Worm (Caenorhabditis elegans) whole organism, mixed stage, embryonic: Measurements from ENCODE around the gene pef-1.

Experiments used
- ceh-83 ChIP-seq: fragments of 200-800 bp; sonication (Bioruptor generic); optimal IDR thresholded peaks from 2 replicates; lab custom pipeline; 2018; ENCODE audit warnings: mild to moderate bottlenecking, missing genetic modification characterization, missing compliant biosample characterization
- cnd-1 ChIP-seq: fragments of 200-800 bp; sonication (Bioruptor generic); optimal IDR thresholded peaks from 2 replicates; lab custom pipeline; 2018; ENCODE audit warnings: mild to moderate bottlenecking, missing genetic modification characterization, missing compliant biosample characterization
- elt-1 ChIP-seq: sonication (generic microtip); optimal IDR thresholded peaks from 2 replicates; lab custom pipeline; 2017; ENCODE audit warnings: missing genetic modification characterization, mild to moderate bottlenecking, missing compliant biosample characterization, antibody characterized with exemption, moderate library complexity, borderline replicate concordance; ENCODE audit not compliant: insufficient read depth
- lsy-2 ChIP-seq: fragments of 150-350 bp; optimal IDR thresholded peaks from 2 replicates; lab custom pipeline; 2014; ENCODE audit warnings: missing biosample characterization, missing genetic modification characterization
- mep-1 ChIP-seq: fragments of 150-350 bp; optimal IDR thresholded peaks from 2 replicates; lab custom pipeline; 2017; ENCODE audit warnings: missing biosample characterization, missing genetic modification reagents, missing genetic modification characterization, inconsistent platforms
- nhr-12 ChIP-seq: fragments of 150-350 bp; optimal IDR thresholded peaks from 2 replicates; lab custom pipeline; 2014; ENCODE audit warnings: missing biosample characterization, missing genetic modification characterization
- pha-4 ChIP-seq: fragments of 150-350 bp; optimal IDR thresholded peaks from 2 replicates; lab custom pipeline; 2018; ENCODE audit warnings: missing biosample characterization, missing genetic modification reagents, missing genetic modification characterization
- snpc-4 ChIP-seq: fragments of 150-350 bp; optimal IDR thresholded peaks from 2 replicates; lab custom pipeline; 2014; ENCODE audit warnings: missing biosample characterization, missing genetic modification characterization
- unc-39 ChIP-seq: fragments of 150-350 bp; optimal IDR thresholded peaks from 2 replicates; lab custom pipeline; 2014; ENCODE audit warnings: missing biosample characterization, missing genetic modification characterization
- unc-62 ChIP-seq: fragments of 150-350 bp; optimal IDR thresholded peaks from 2 replicates; lab custom pipeline; 2014; ENCODE audit warnings: missing biosample characterization, missing genetic modification reagents, missing genetic modification characterization
- ztf-11 ChIP-seq: fragments of 150-350 bp; optimal IDR thresholded peaks from 2 replicates; lab custom pipeline; 2014; ENCODE audit warnings: missing biosample characterization, missing genetic modification characterization

- no peak for TF ChIP-seq cnd-1
- TF ChIP-seq nhr-12 (tag; lab: Kevin White, UChicago): no peak
- TF ChIP-seq ztf-11: no peak
- no peak for TF ChIP-seq unc-39 (tag; lab: Kevin White, UChicago)
- no peak for TF ChIP-seq unc-62 (GFP tag; lab: Kevin White, UChicago)
- TF ChIP-seq snpc-4 (tag; lab: Kevin White, UChicago): no peak
- TF ChIP-seq ceh-83 (GFP tag; lab: Kevin White, UChicago): no peak
- no peak for TF ChIP-seq lsy-2 (tag; lab: Kevin White, UChicago)
- no peak for TF ChIP-seq pha-4 (tag; lab: Kevin White, UChicago)
- no peak for TF ChIP-seq elt-1 (tag; lab: Kevin White, UChicago)
- TF ChIP-seq mep-1 (tag; lab: Kevin White, UChicago): no peak
These were observed 42.5 kb downstream of the pef-1 start for ce11 chrIII:883595-883994.
